Fruit fly (Drosophila melanogaster) whole organism, adult: ENCODE data around the gene SF2.

Experiments used
- CG11617 ChIP-seq: fragments of 200-800 bp; sonication (Bioruptor generic); optimal IDR thresholded peaks from 2 replicates; lab custom pipeline; 2017; ENCODE audit warnings: mild to moderate bottlenecking, missing biosample characterization, missing genetic modification reagents, missing genetic modification characterization
- CG12768 ChIP-seq: fragments of 200-800 bp; sonication (Bioruptor generic); optimal IDR thresholded peaks from 2 replicates; lab custom pipeline; 2017; ENCODE audit warnings: missing biosample characterization, missing genetic modification characterization, mild to moderate bottlenecking, moderate library complexity, missing genetic modification reagents
- CG14711 ChIP-seq: fragments of 200-800 bp; sonication (Bioruptor generic); optimal IDR thresholded peaks from 2 replicates; lab custom pipeline; 2018; ENCODE audit warnings: missing biosample characterization, mild to moderate bottlenecking, missing genetic modification characterization, moderate library complexity
- CG1620 ChIP-seq: fragments of 200-800 bp; sonication (Bioruptor generic); optimal IDR thresholded peaks from 2 replicates; lab custom pipeline; 2016; ENCODE audit warnings: missing biosample characterization, missing genetic modification characterization
- CG33017 ChIP-seq: fragments of 200-800 bp; sonication (Bioruptor generic); optimal IDR thresholded peaks from 2 replicates; lab custom pipeline; 2018; ENCODE audit warnings: missing biosample characterization, mild to moderate bottlenecking, missing genetic modification characterization, moderate library complexity
- CG5204 ChIP-seq: fragments of 200-800 bp; sonication (Bioruptor generic); optimal IDR thresholded peaks from 2 replicates; lab custom pipeline; 2016; ENCODE audit warnings: missing biosample characterization, missing genetic modification characterization
- CG7045 ChIP-seq: fragments of 200-800 bp; sonication (Bioruptor generic); optimal IDR thresholded peaks from 2 replicates; lab custom pipeline; 2017; ENCODE audit warnings: missing biosample characterization, mild to moderate bottlenecking, missing genetic modification characterization
- CG7101 ChIP-seq: fragments of 200-800 bp; sonication (Bioruptor generic); optimal IDR thresholded peaks from 2 replicates; lab custom pipeline; 2018; ENCODE audit warnings: missing biosample characterization, mild to moderate bottlenecking, missing genetic modification characterization, moderate library complexity
- Clk ChIP-seq: fragments of 200-800 bp; sonication (Bioruptor generic); optimal IDR thresholded peaks from 2 replicates; lab custom pipeline; 2017; ENCODE audit warnings: missing biosample characterization, missing genetic modification characterization
- Crg-1 ChIP-seq: fragments of 200-800 bp; sonication (Bioruptor generic); optimal IDR thresholded peaks from 2 replicates; lab custom pipeline; 2016; ENCODE audit warnings: missing biosample characterization, missing genetic modification characterization
- Hr96 ChIP-seq: fragments of 200-800 bp; sonication (Bioruptor generic); optimal IDR thresholded peaks from 2 replicates; lab custom pipeline; 2016; ENCODE audit warnings: missing biosample characterization, missing genetic modification characterization
- Mnt ChIP-seq: fragments of 200-800 bp; sonication (Bioruptor generic); optimal IDR thresholded peaks from 2 replicates; lab custom pipeline; 2016; ENCODE audit warnings: missing biosample characterization, mild to moderate bottlenecking, missing genetic modification characterization
- bab1 ChIP-seq: fragments of 200-800 bp; sonication (Bioruptor generic); optimal IDR thresholded peaks from 3 replicates; lab custom pipeline; 2019; ENCODE audit warnings: missing biosample characterization, mild to moderate bottlenecking, missing genetic modification characterization, moderate library complexity
- cic ChIP-seq: fragments of 200-800 bp; sonication (Bioruptor generic); optimal IDR thresholded peaks from 2 replicates; lab custom pipeline; 2017; ENCODE audit warnings: missing biosample characterization, mild to moderate bottlenecking, missing genetic modification characterization, moderate library complexity
- cnc ChIP-seq, 2 experiments: fragments of >200 bp; optimal IDR thresholded peaks; 2 replicates each; lab custom pipeline; 2017
- kay ChIP-seq: fragments of 200-800 bp; sonication (Bioruptor generic); peaks from one replicate; lab custom pipeline; 2016; ENCODE audit warnings: missing biosample characterization, missing genetic modification characterization, borderline replicate concordance
- ovo ChIP-seq: fragments of 200-800 bp; sonication (Bioruptor generic); optimal IDR thresholded peaks from 2 replicates; lab custom pipeline; 2016; ENCODE audit warnings: missing biosample characterization, missing genetic modification characterization
- pad ChIP-seq: fragments of 200-800 bp; sonication (Bioruptor generic); optimal IDR thresholded peaks from 3 replicates; lab custom pipeline; 2017; ENCODE audit warnings: missing biosample characterization, missing genetic modification characterization, mild to moderate bottlenecking, moderate library complexity, missing genetic modification reagents
- tj ChIP-seq: fragments of 200-800 bp; sonication (Bioruptor generic); optimal IDR thresholded peaks from 3 replicates; lab custom pipeline; 2017; ENCODE audit warnings: missing biosample characterization, mild to moderate bottlenecking, missing genetic modification characterization, moderate library complexity
- toe ChIP-seq: fragments of 200-800 bp; sonication (Bioruptor generic); optimal IDR thresholded peaks from 2 replicates; lab custom pipeline; 2016; ENCODE audit warnings: missing biosample characterization, missing genetic modification characterization

SF2 gene

dm6 chr3R:16368288-16368687 is 26.5 kb upstream of the SF2 start, which contains the start of gene js:
Gene js, minus strand, starts transcription at chr3R:16368306.
- no peak for TF ChIP-seq CG12768
- TF ChIP-seq Clk (GFP tag; lab: Kevin White, UChicago), result no peak

dm6 chr3R:16360008-16360407 is 18.2 kb upstream of the SF2 start, which contains the start of gene CG42446:
Gene CG42446, minus strand, starts transcription at chr3R:16360108.
- TF ChIP-seq cnc (optimal IDR thresholded peaks at IDR 0.05; lab: Kevin White, UChicago), result no peak
- TF ChIP-seq Crg-1 (GFP tag; lab: Kevin White, UChicago), result no peak
- no peak for TF ChIP-seq pad
- TF ChIP-seq tj (GFP tag; lab: Kevin White, UChicago), result no peak
- no peak for TF ChIP-seq Mnt (GFP tag; lab: Kevin White, UChicago)

- TF ChIP-seq CG11617 (GFP tag; lab: Kevin White, UChicago) (no peak), kay (no peak), toe (GFP tag; lab: Kevin White, UChicago) (no peak), pad (no peak), CG7101 (tag; lab: Kevin White, UChicago) (peak; percentile 2), CG33017 (tag; lab: Kevin White, UChicago) (no peak), bab1 (GFP tag; lab: Kevin White, UChicago) (peak; percentile 63), ovo (GFP tag; lab: Kevin White, UChicago) (no peak), cic (GFP tag; lab: Kevin White, UChicago) (no peak), Hr96 (GFP tag; lab: Kevin White, UChicago) (no peak), CG14711 (tag; lab: Kevin White, UChicago) (no peak), Crg-1 (GFP tag; lab: Kevin White, UChicago) (peak; percentile 21)
Measured at dm6 chr3R:16359098-16359497, 17.3 kb upstream of the SF2 start, which contains the start of gene CG17931. Gene CG17931, minus strand, starts transcription at chr3R:16359466.

dm6 chr3R:16356863-16357215 is 15.1 kb upstream of the SF2 start, which contains the start of gene CG10311:
Gene CG10311, minus strand, starts transcription at chr3R:16357015.
- peak; percentile 38 for TF ChIP-seq CG11617 (GFP tag; lab: Kevin White, UChicago)
- TF ChIP-seq Mnt (GFP tag; lab: Kevin White, UChicago), result peak; percentile 30
- TF ChIP-seq cic (GFP tag; lab: Kevin White, UChicago), result no peak
- no peak for TF ChIP-seq kay
- no peak for TF ChIP-seq CG12768
- no peak for TF ChIP-seq toe (GFP tag; lab: Kevin White, UChicago)

dm6 chr3R:16356215-16356862 is 14.6 kb upstream of the SF2 start:
- TF ChIP-seq cnc (optimal IDR thresholded peaks at IDR 0.05; lab: Kevin White, UChicago) (no peak), CG14711 (tag; lab: Kevin White, UChicago) (no peak), CG7045 (GFP tag; lab: Kevin White, UChicago) (no peak), Crg-1 (GFP tag; lab: Kevin White, UChicago) (no peak), CG11617 (GFP tag; lab: Kevin White, UChicago) (peak; percentile 67), Clk (GFP tag; lab: Kevin White, UChicago) (no peak), tj (GFP tag; lab: Kevin White, UChicago) (peak; percentile 29), CG12768 (no peak), CG7101 (tag; lab: Kevin White, UChicago) (no peak), pad (no peak), ovo (GFP tag; lab: Kevin White, UChicago) (peak; percentile 2), cic (GFP tag; lab: Kevin White, UChicago) (peak; percentile 52), CG5204 (GFP tag; lab: Kevin White, UChicago) (peak; percentile 31), kay (peak; percentile 70), CG33017 (tag; lab: Kevin White, UChicago) (no peak), Hr96 (GFP tag; lab: Kevin White, UChicago) (peak; percentile 36), bab1 (GFP tag; lab: Kevin White, UChicago) (no peak), CG1620 (GFP tag; lab: Kevin White, UChicago) (no peak)

dm6 chr3R:16355393-16355943 is 13.7 kb upstream of the SF2 start:
- no peak for TF ChIP-seq ovo (GFP tag; lab: Kevin White, UChicago)
- TF ChIP-seq CG14711 (tag; lab: Kevin White, UChicago), result no peak
- TF ChIP-seq cnc (optimal IDR thresholded peaks at IDR 0.05; lab: Kevin White, UChicago), result no peak
- TF ChIP-seq CG1620 (GFP tag; lab: Kevin White, UChicago), result no peak
- TF ChIP-seq cic (GFP tag; lab: Kevin White, UChicago), result no peak
- TF ChIP-seq Mnt (GFP tag; lab: Kevin White, UChicago), result no peak
- no peak for TF ChIP-seq Crg-1 (GFP tag; lab: Kevin White, UChicago)
- no peak for TF ChIP-seq tj (GFP tag; lab: Kevin White, UChicago)
- peak; percentile 40 for TF ChIP-seq CG33017 (tag; lab: Kevin White, UChicago)
- TF ChIP-seq CG7045 (GFP tag; lab: Kevin White, UChicago), result peak; percentile 3
- no peak for TF ChIP-seq kay
- no peak for TF ChIP-seq CG5204 (GFP tag; lab: Kevin White, UChicago)
- peak; percentile 14 for TF ChIP-seq CG12768
- no peak for TF ChIP-seq bab1 (GFP tag; lab: Kevin White, UChicago)
- no peak for TF ChIP-seq CG7101 (tag; lab: Kevin White, UChicago)
